Fruit fly (Drosophila melanogaster): ENCODE measurements around the gene UQCR-11.

Gene UQCR-11

dm6 chr3L:25120499-25121101 is at the start of gene UQCR-11:
TSS of gene UQCR-11 (plus strand) at chr3L:25120709.
- TF ChIP-seq fd96Ca (GFP tag; IDR thresholded peaks at IDR 0.05) = no peak
- peak; percentile 30 for TF ChIP-seq CG8159 (tag; optimal IDR thresholded peaks at IDR 0.05)
- no peak for TF ChIP-seq rn (GFP tag; IDR thresholded peaks at IDR 0.05)
- TF ChIP-seq CG14655 (GFP tag; optimal IDR thresholded peaks at IDR 0.05) = peak; percentile 1

dm6 chr3L:25107294-25107693 is 13.2 kb upstream of the UQCR-11 start, which contains the start of gene Set1:
TSS of gene Set1 (plus strand) at chr3L:25107594.
- no peak for TF ChIP-seq fd96Ca (GFP tag; IDR thresholded peaks at IDR 0.05)
- TF ChIP-seq Pif1B (GFP tag; optimal IDR thresholded peaks at IDR 0.05) = no peak
- TF ChIP-seq CG10348 (GFP tag; IDR thresholded peaks at IDR 0.05) = no peak
- TF ChIP-seq D1 (tag; optimal IDR thresholded peaks at IDR 0.05) = no peak
- no peak for TF ChIP-seq CG12605 (GFP tag; IDR thresholded peaks at IDR 0.05)
- TF ChIP-seq CG9948 (tag; optimal IDR thresholded peaks at IDR 0.05) = no peak
- no peak for TF ChIP-seq EcR (GFP tag; optimal IDR thresholded peaks at IDR 0.05)
- no peak for TF ChIP-seq CG17806 (tag; optimal IDR thresholded peaks at IDR 0.05)
- no peak for TF ChIP-seq gl (tag; optimal IDR thresholded peaks at IDR 0.05)
- no peak for TF ChIP-seq CG4496 (GFP tag; IDR thresholded peaks at IDR 0.05)
- TF ChIP-seq CG14655 (GFP tag; optimal IDR thresholded peaks at IDR 0.05) = no peak
- TF ChIP-seq CG32121 (GFP tag; IDR thresholded peaks at IDR 0.05) = no peak
- no peak for TF ChIP-seq Pif1A (GFP tag; optimal IDR thresholded peaks at IDR 0.05)

- TF ChIP-seq CG8159 (tag; optimal IDR thresholded peaks at IDR 0.05) (no peak), CG15710 (tag; optimal IDR thresholded peaks at IDR 0.05) (no peak), Snoo (tag; optimal IDR thresholded peaks at IDR 0.05) (no peak)
Observed at dm6 chr3L:25107768-25108167, 12.7 kb upstream of the UQCR-11 start.

- TF ChIP-seq CG8159 (tag; optimal IDR thresholded peaks at IDR 0.05) (peak; percentile 27), CG10348 (GFP tag; IDR thresholded peaks at IDR 0.05) (no peak)
Observed at dm6 chr3L:25108721-25109120, 11.8 kb upstream of the UQCR-11 start.

dm6 chr3L:25115899-25116298 is 4.6 kb upstream of the UQCR-11 start, which contains the start of gene MED21:
TSS of gene MED21 (minus strand) at chr3L:25115946.
- TF ChIP-seq CG4496 (GFP tag; IDR thresholded peaks at IDR 0.05) (no peak), CG34367 (tag; optimal IDR thresholded peaks at IDR 0.05) (peak; percentile 34), CG14655 (GFP tag; optimal IDR thresholded peaks at IDR 0.05) (peak; percentile 10), CG15710 (tag; optimal IDR thresholded peaks at IDR 0.05) (peak; percentile 27), CG8301 (tag; optimal IDR thresholded peaks at IDR 0.05) (no peak), D1 (tag; optimal IDR thresholded peaks at IDR 0.05) (peak; percentile 0), CG13204 (GFP tag; optimal IDR thresholded peaks at IDR 0.05) (no peak), Pif1B (GFP tag; optimal IDR thresholded peaks at IDR 0.05) (no peak), CG8159 (tag; optimal IDR thresholded peaks at IDR 0.05) (peak; percentile 21), Pif1A (GFP tag; optimal IDR thresholded peaks at IDR 0.05) (no peak)

dm6 chr3L:25121183-25121860 is 813 bp downstream of the UQCR-11 start:
- TF ChIP-seq Pif1B (GFP tag; optimal IDR thresholded peaks at IDR 0.05) (no peak), CG17806 (tag; optimal IDR thresholded peaks at IDR 0.05) (no peak), CG8159 (tag; optimal IDR thresholded peaks at IDR 0.05) (no peak)

- TF ChIP-seq gl (tag; optimal IDR thresholded peaks at IDR 0.05) (no peak), CG32121 (GFP tag; IDR thresholded peaks at IDR 0.05) (no peak), CG4496 (GFP tag; IDR thresholded peaks at IDR 0.05) (no peak), CG14655 (GFP tag; optimal IDR thresholded peaks at IDR 0.05) (no peak), CG8301 (tag; optimal IDR thresholded peaks at IDR 0.05) (no peak), CG34367 (tag; optimal IDR thresholded peaks at IDR 0.05) (no peak), D1 (tag; optimal IDR thresholded peaks at IDR 0.05) (no peak), CG10348 (GFP tag; IDR thresholded peaks at IDR 0.05) (no peak), EcR (GFP tag; optimal IDR thresholded peaks at IDR 0.05) (no peak), CG17806 (tag; optimal IDR thresholded peaks at IDR 0.05) (no peak), Snoo (tag; optimal IDR thresholded peaks at IDR 0.05) (no peak), fd96Ca (GFP tag; IDR thresholded peaks at IDR 0.05) (no peak), rn (GFP tag; IDR thresholded peaks at IDR 0.05) (no peak), Pif1B (GFP tag; optimal IDR thresholded peaks at IDR 0.05) (no peak)
Observed at dm6 chr3L:25150231-25150630, 29.7 kb downstream of the UQCR-11 start.

All from whole organism, pupa.